Worm (Caenorhabditis elegans) whole organism, early embryonic: ENCODE data around the gene Y37H2A.18.

Experiments
- B0310.2 ChIP-seq: sonication (generic microtip); optimal IDR thresholded peaks from 2 replicates; lab custom pipeline; 2016; ENCODE audit warnings: mild to moderate bottlenecking, missing genetic modification characterization, missing compliant biosample characterization
- F13C5.2 ChIP-seq: sonication (generic microtip); optimal IDR thresholded peaks from 2 replicates; lab custom pipeline; 2017; ENCODE audit warnings: mild to moderate bottlenecking, missing genetic modification characterization, inconsistent platforms, missing compliant biosample characterization
- aly-1 ChIP-seq: sonication (generic microtip); optimal IDR thresholded peaks from 2 replicates; lab custom pipeline; 2016; ENCODE audit warnings: missing genetic modification characterization, missing compliant biosample characterization
- ama-1 ChIP-seq: fragments of 150-350 bp; optimal IDR thresholded peaks from 2 replicates; lab custom pipeline; 2014
- ceh-13 ChIP-seq: fragments of 200-800 bp; sonication (Bioruptor generic); optimal IDR thresholded peaks from 2 replicates; lab custom pipeline; 2018; ENCODE audit warnings: mild to moderate bottlenecking, missing genetic modification characterization, missing compliant biosample characterization
- ceh-36 ChIP-seq: sonication (generic microtip); optimal IDR thresholded peaks from 2 replicates; lab custom pipeline; 2016; ENCODE audit warnings: missing genetic modification characterization, inconsistent platforms, missing compliant biosample characterization
- ets-7 ChIP-seq: sonication (generic microtip); optimal IDR thresholded peaks from 2 replicates; lab custom pipeline; 2016; ENCODE audit warnings: missing genotype, missing genetic modification characterization, missing compliant biosample characterization
- flt-1 ChIP-seq: fragments of 200-800 bp; sonication (Bioruptor generic); IDR thresholded peaks from 2 replicates; pipeline ENCODE4 v1.3.6; 2022; ENCODE audit warnings: missing genetic modification characterization, missing compliant biosample characterization
- hmbx-1 ChIP-seq: sonication (generic microtip); optimal IDR thresholded peaks from 2 replicates; lab custom pipeline; 2016; ENCODE audit warnings: mild to moderate bottlenecking, missing genetic modification characterization, missing compliant biosample characterization
- hmg-4 ChIP-seq: fragments of 200-800 bp; sonication (Bioruptor generic); optimal IDR thresholded peaks from 2 replicates; lab custom pipeline; 2018; ENCODE audit warnings: mild to moderate bottlenecking, missing genetic modification characterization, missing compliant biosample characterization
- hnd-1 ChIP-seq: sonication (generic microtip); optimal IDR thresholded peaks from 2 replicates; lab custom pipeline; 2016; ENCODE audit warnings: missing genetic modification characterization, missing compliant biosample characterization
- pes-1 ChIP-seq: fragments of 200-800 bp; sonication (Bioruptor generic); IDR thresholded peaks from 2 replicates; pipeline ENCODE4 v1.3.6; 2022; ENCODE audit warnings: missing genetic modification reagents, missing genetic modification characterization, missing compliant biosample characterization
- scrt-1 ChIP-seq: fragments of 200-800 bp; sonication (Bioruptor generic); IDR thresholded peaks from 2 replicates; pipeline ENCODE4 v1.3.6; 2022; ENCODE audit warnings: missing genetic modification characterization, missing compliant biosample characterization
- sea-1 ChIP-seq: fragments of 200-800 bp; sonication (Bioruptor generic); conservative IDR thresholded peaks from 2 replicates; pipeline ENCODE4 v1.3.6; 2022; ENCODE audit warnings: missing genetic modification characterization, missing compliant biosample characterization
- tbx-11 ChIP-seq: fragments of 200-800 bp; sonication (Bioruptor generic); IDR thresholded peaks from 2 replicates; pipeline ENCODE4 v1.3.6; 2022; ENCODE audit warnings: missing genetic modification characterization, missing compliant biosample characterization
- tbx-37 ChIP-seq: fragments of 200-800 bp; sonication (Bioruptor generic); conservative IDR thresholded peaks from 2 replicates; pipeline ENCODE4 v1.3.6; 2022; ENCODE audit warnings: missing genetic modification reagents, missing genetic modification characterization, missing compliant biosample characterization
- tra-4 ChIP-seq: sonication (generic microtip); optimal IDR thresholded peaks from 2 replicates; lab custom pipeline; 2017; ENCODE audit warnings: missing genetic modification characterization, missing compliant biosample characterization

Y37H2A.18 gene

ce11 chrV:18128545-18128944, 4.5 kb downstream of the Y37H2A.18 start:
- TF ChIP-seq scrt-1 (GFP tag; lab: Robert Waterston, UW) (no peak), ceh-36 (no peak), hmg-4 (GFP tag; lab: Kevin White, UChicago) (no peak), B0310.2 (tag; lab: Kevin White, UChicago) (no peak), hnd-1 (no peak), pes-1 (no peak), ets-7 (tag; lab: Kevin White, UChicago) (no peak), flt-1 (GFP tag; lab: Robert Waterston, UW) (no peak), sea-1 (GFP tag; lab: Robert Waterston, UW) (no peak), F13C5.2 (tag; lab: Kevin White, UChicago) (no peak), aly-1 (tag; lab: Kevin White, UChicago) (no peak), hmbx-1 (tag; lab: Kevin White, UChicago) (no peak), ama-1 (lab: Kevin White, UChicago) (no peak), tra-4 (tag; lab: Kevin White, UChicago) (no peak), tbx-11 (GFP tag; lab: Robert Waterston, UW) (no peak), ceh-13 (GFP tag; lab: Kevin White, UChicago) (no peak)

DNA sequence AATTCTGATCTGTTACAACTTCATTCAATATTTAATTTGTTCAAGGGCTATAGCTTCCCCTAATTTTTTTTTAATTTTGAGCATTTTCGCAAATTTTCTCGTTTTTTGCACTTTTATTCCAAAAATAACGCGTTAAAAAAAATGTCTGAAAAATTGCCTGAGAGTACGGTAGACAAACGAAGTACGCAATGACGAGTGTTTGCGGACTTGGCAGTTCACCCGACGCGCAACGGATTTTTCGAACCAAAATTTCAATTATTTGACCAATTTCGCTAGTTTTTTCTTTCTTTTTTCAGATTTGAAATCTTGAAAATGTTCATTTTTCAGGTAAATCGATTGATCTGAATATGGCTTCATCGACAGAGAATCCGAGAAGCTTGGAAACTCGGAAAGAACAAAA, 5.9 kb downstream of the Y37H2A.18 start, which contains the start of gene fbxa-211:
Gene fbxa-211, plus strand, starts transcription at position 328 of the 400 bp plus-strand sequence.
- TF ChIP-seq aly-1 (tag; lab: Kevin White, UChicago) (no peak), ceh-13 (GFP tag; lab: Kevin White, UChicago) (no peak), sea-1 (GFP tag; lab: Robert Waterston, UW) (no peak), tra-4 (tag; lab: Kevin White, UChicago) (no peak), hmg-4 (GFP tag; lab: Kevin White, UChicago) (no peak), flt-1 (GFP tag; lab: Robert Waterston, UW) (no peak), ceh-36 (no peak), hmbx-1 (tag; lab: Kevin White, UChicago) (no peak), ets-7 (tag; lab: Kevin White, UChicago) (no peak), F13C5.2 (tag; lab: Kevin White, UChicago) (no peak), tbx-11 (GFP tag; lab: Robert Waterston, UW) (no peak), ama-1 (lab: Kevin White, UChicago) (no peak), scrt-1 (GFP tag; lab: Robert Waterston, UW) (no peak), hnd-1 (no peak)

ce11 chrV:18125075-18125474, 8.0 kb downstream of the Y37H2A.18 start, which contains the start of gene fbxa-210:
TSS of gene fbxa-210 (plus strand) at chrV:18125375.
- TF ChIP-seq hmg-4 (GFP tag; lab: Kevin White, UChicago) (no peak), tra-4 (tag; lab: Kevin White, UChicago) (no peak), hmbx-1 (tag; lab: Kevin White, UChicago) (no peak), ama-1 (lab: Kevin White, UChicago) (no peak), ets-7 (tag; lab: Kevin White, UChicago) (no peak), hnd-1 (no peak), F13C5.2 (tag; lab: Kevin White, UChicago) (no peak), scrt-1 (GFP tag; lab: Robert Waterston, UW) (no peak), flt-1 (GFP tag; lab: Robert Waterston, UW) (no peak), aly-1 (tag; lab: Kevin White, UChicago) (no peak), ceh-36 (no peak), B0310.2 (tag; lab: Kevin White, UChicago) (no peak), tbx-11 (GFP tag; lab: Robert Waterston, UW) (no peak), tbx-37 (GFP tag; lab: Robert Waterston, UW) (no peak)

- TF ChIP-seq hmg-4 (GFP tag; lab: Kevin White, UChicago) = no peak
- no peak for TF ChIP-seq ama-1 (lab: Kevin White, UChicago)
- TF ChIP-seq hmbx-1 (tag; lab: Kevin White, UChicago) = no peak
- TF ChIP-seq aly-1 (tag; lab: Kevin White, UChicago) = no peak
- no peak for TF ChIP-seq ceh-36
These were observed 9.4 kb downstream of the Y37H2A.18 start, which contains the start of gene fbxa-107 for ce11 chrV:18123639-18124038. TSS of gene fbxa-107 (plus strand) at chrV:18123939.

DNA sequence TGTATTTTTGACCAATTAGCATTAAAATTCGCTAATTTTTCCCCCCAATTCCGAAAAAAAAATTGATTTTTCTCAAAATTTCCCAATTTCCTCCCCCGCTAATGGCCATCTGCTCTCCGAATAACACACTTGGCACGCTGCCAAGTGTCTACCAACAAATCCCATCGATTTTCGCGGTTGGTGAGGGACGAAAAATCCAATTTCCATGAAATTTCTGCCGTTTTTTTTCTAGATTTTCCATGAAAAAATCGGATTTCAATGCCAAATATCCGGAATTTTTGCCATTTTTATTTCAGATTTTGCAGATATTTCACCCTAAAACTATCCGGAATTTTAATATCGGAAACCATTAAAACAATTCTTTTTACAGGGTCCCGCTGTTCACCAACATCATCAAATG, 23.6 kb downstream of the Y37H2A.18 start:
- TF ChIP-seq pes-1 (no peak), ets-7 (tag; lab: Kevin White, UChicago) (no peak), hmg-4 (GFP tag; lab: Kevin White, UChicago) (no peak), flt-1 (GFP tag; lab: Robert Waterston, UW) (no peak), aly-1 (tag; lab: Kevin White, UChicago) (no peak), hnd-1 (no peak), scrt-1 (GFP tag; lab: Robert Waterston, UW) (no peak), B0310.2 (tag; lab: Kevin White, UChicago) (no peak), ceh-13 (GFP tag; lab: Kevin White, UChicago) (no peak), ama-1 (lab: Kevin White, UChicago) (no peak), tbx-11 (GFP tag; lab: Robert Waterston, UW) (no peak), tra-4 (tag; lab: Kevin White, UChicago) (no peak), F13C5.2 (tag; lab: Kevin White, UChicago) (no peak), sea-1 (GFP tag; lab: Robert Waterston, UW) (no peak), tbx-37 (GFP tag; lab: Robert Waterston, UW) (no peak), hmbx-1 (tag; lab: Kevin White, UChicago) (no peak), ceh-36 (no peak)

- TF ChIP-seq ceh-36 = no peak
- no peak for TF ChIP-seq flt-1 (GFP tag; lab: Robert Waterston, UW)
- TF ChIP-seq pes-1 = no peak
- no peak for TF ChIP-seq aly-1 (tag; lab: Kevin White, UChicago)
- TF ChIP-seq hnd-1 = no peak
- TF ChIP-seq hmg-4 (GFP tag; lab: Kevin White, UChicago) = no peak
- no peak for TF ChIP-seq sea-1 (GFP tag; lab: Robert Waterston, UW)
- no peak for TF ChIP-seq ets-7 (tag; lab: Kevin White, UChicago)
- TF ChIP-seq F13C5.2 (tag; lab: Kevin White, UChicago) = no peak
- no peak for TF ChIP-seq ama-1 (lab: Kevin White, UChicago)
- TF ChIP-seq B0310.2 (tag; lab: Kevin White, UChicago) = no peak
- TF ChIP-seq tbx-37 (GFP tag; lab: Robert Waterston, UW) = no peak
- TF ChIP-seq scrt-1 (GFP tag; lab: Robert Waterston, UW) = no peak
- no peak for TF ChIP-seq ceh-13 (GFP tag; lab: Kevin White, UChicago)
- no peak for TF ChIP-seq hmbx-1 (tag; lab: Kevin White, UChicago)
- TF ChIP-seq tbx-11 (GFP tag; lab: Robert Waterston, UW) = no peak
- no peak for TF ChIP-seq tra-4 (tag; lab: Kevin White, UChicago)
These were observed 25.1 kb downstream of the Y37H2A.18 start, which contains the start of gene Y37H2A.1 for ce11 chrV:18107969-18108368. TSS of gene Y37H2A.1 (plus strand) at chrV:18108269.
